Fruit fly (Drosophila melanogaster) whole organism, adult: ENCODE results near the gene hng2.

ENCODE experiments used
- CG11617 ChIP-seq: fragments of 200-800 bp; sonication (Bioruptor generic); optimal IDR thresholded peaks from 2 replicates; lab custom pipeline; 2017; ENCODE audit warnings: mild to moderate bottlenecking, missing biosample characterization, missing genetic modification reagents, missing genetic modification characterization
- CG12768 ChIP-seq: fragments of 200-800 bp; sonication (Bioruptor generic); optimal IDR thresholded peaks from 2 replicates; lab custom pipeline; 2017; ENCODE audit warnings: missing biosample characterization, missing genetic modification characterization, mild to moderate bottlenecking, moderate library complexity, missing genetic modification reagents
- CG14711 ChIP-seq: fragments of 200-800 bp; sonication (Bioruptor generic); optimal IDR thresholded peaks from 2 replicates; lab custom pipeline; 2018; ENCODE audit warnings: missing biosample characterization, mild to moderate bottlenecking, missing genetic modification characterization, moderate library complexity
- CG1620 ChIP-seq: fragments of 200-800 bp; sonication (Bioruptor generic); optimal IDR thresholded peaks from 2 replicates; lab custom pipeline; 2016; ENCODE audit warnings: missing biosample characterization, missing genetic modification characterization
- CG33017 ChIP-seq: fragments of 200-800 bp; sonication (Bioruptor generic); optimal IDR thresholded peaks from 2 replicates; lab custom pipeline; 2018; ENCODE audit warnings: missing biosample characterization, mild to moderate bottlenecking, missing genetic modification characterization, moderate library complexity
- CG5204 ChIP-seq: fragments of 200-800 bp; sonication (Bioruptor generic); optimal IDR thresholded peaks from 2 replicates; lab custom pipeline; 2016; ENCODE audit warnings: missing biosample characterization, missing genetic modification characterization
- CG7045 ChIP-seq: fragments of 200-800 bp; sonication (Bioruptor generic); optimal IDR thresholded peaks from 2 replicates; lab custom pipeline; 2017; ENCODE audit warnings: missing biosample characterization, mild to moderate bottlenecking, missing genetic modification characterization
- CG7101 ChIP-seq: fragments of 200-800 bp; sonication (Bioruptor generic); optimal IDR thresholded peaks from 2 replicates; lab custom pipeline; 2018; ENCODE audit warnings: missing biosample characterization, mild to moderate bottlenecking, missing genetic modification characterization, moderate library complexity
- Clk ChIP-seq: fragments of 200-800 bp; sonication (Bioruptor generic); optimal IDR thresholded peaks from 2 replicates; lab custom pipeline; 2017; ENCODE audit warnings: missing biosample characterization, missing genetic modification characterization
- Crg-1 ChIP-seq: fragments of 200-800 bp; sonication (Bioruptor generic); optimal IDR thresholded peaks from 2 replicates; lab custom pipeline; 2016; ENCODE audit warnings: missing biosample characterization, missing genetic modification characterization
- Hr96 ChIP-seq: fragments of 200-800 bp; sonication (Bioruptor generic); optimal IDR thresholded peaks from 2 replicates; lab custom pipeline; 2016; ENCODE audit warnings: missing biosample characterization, missing genetic modification characterization
- Mnt ChIP-seq: fragments of 200-800 bp; sonication (Bioruptor generic); optimal IDR thresholded peaks from 2 replicates; lab custom pipeline; 2016; ENCODE audit warnings: missing biosample characterization, mild to moderate bottlenecking, missing genetic modification characterization
- bab1 ChIP-seq: fragments of 200-800 bp; sonication (Bioruptor generic); optimal IDR thresholded peaks from 3 replicates; lab custom pipeline; 2019; ENCODE audit warnings: missing biosample characterization, mild to moderate bottlenecking, missing genetic modification characterization, moderate library complexity
- cic ChIP-seq: fragments of 200-800 bp; sonication (Bioruptor generic); optimal IDR thresholded peaks from 2 replicates; lab custom pipeline; 2017; ENCODE audit warnings: missing biosample characterization, mild to moderate bottlenecking, missing genetic modification characterization, moderate library complexity
- cnc ChIP-seq, 2 experiments: fragments of >200 bp; optimal IDR thresholded peaks; 2 replicates each; lab custom pipeline; 2017
- kay ChIP-seq: fragments of 200-800 bp; sonication (Bioruptor generic); peaks from one replicate; lab custom pipeline; 2016; ENCODE audit warnings: missing biosample characterization, missing genetic modification characterization, borderline replicate concordance
- ovo ChIP-seq: fragments of 200-800 bp; sonication (Bioruptor generic); optimal IDR thresholded peaks from 2 replicates; lab custom pipeline; 2016; ENCODE audit warnings: missing biosample characterization, missing genetic modification characterization
- pad ChIP-seq: fragments of 200-800 bp; sonication (Bioruptor generic); optimal IDR thresholded peaks from 3 replicates; lab custom pipeline; 2017; ENCODE audit warnings: missing biosample characterization, missing genetic modification characterization, mild to moderate bottlenecking, moderate library complexity, missing genetic modification reagents
- tj ChIP-seq: fragments of 200-800 bp; sonication (Bioruptor generic); optimal IDR thresholded peaks from 3 replicates; lab custom pipeline; 2017; ENCODE audit warnings: missing biosample characterization, mild to moderate bottlenecking, missing genetic modification characterization, moderate library complexity
- toe ChIP-seq: fragments of 200-800 bp; sonication (Bioruptor generic); optimal IDR thresholded peaks from 2 replicates; lab custom pipeline; 2016; ENCODE audit warnings: missing biosample characterization, missing genetic modification characterization

Gene hng2

DNA sequence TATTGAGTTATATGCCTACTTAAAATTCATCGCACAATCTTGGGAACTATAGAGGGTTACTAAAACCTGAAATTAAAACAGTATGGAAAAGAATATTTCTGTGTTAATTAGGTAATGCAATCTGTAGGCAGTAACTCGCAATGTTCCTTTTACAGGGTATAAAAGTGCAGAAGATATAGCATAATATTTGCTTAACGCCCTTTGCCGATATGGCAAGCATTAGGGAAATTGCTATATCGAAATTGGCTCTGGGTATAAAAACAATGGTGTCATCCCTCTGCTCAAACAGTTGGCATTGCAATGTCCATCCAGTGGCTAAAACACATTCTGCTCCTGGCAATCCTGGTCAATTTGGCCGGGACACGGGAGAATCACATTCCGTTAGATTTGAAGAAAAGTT, 11.7 kb upstream of the hng2 start, which contains the start of gene Ir85a:
Ir85a (plus strand) TSS at position 301 of the 400 bp plus-strand sequence.
- TF ChIP-seq CG5204 (no peak), bab1 (no peak), CG7045 (GFP tag; lab: Kevin White, UChicago) (no peak), CG1620 (GFP tag; lab: Kevin White, UChicago) (no peak), CG7101 (tag; lab: Kevin White, UChicago) (no peak), toe (GFP tag; lab: Kevin White, UChicago) (no peak)

DNA sequence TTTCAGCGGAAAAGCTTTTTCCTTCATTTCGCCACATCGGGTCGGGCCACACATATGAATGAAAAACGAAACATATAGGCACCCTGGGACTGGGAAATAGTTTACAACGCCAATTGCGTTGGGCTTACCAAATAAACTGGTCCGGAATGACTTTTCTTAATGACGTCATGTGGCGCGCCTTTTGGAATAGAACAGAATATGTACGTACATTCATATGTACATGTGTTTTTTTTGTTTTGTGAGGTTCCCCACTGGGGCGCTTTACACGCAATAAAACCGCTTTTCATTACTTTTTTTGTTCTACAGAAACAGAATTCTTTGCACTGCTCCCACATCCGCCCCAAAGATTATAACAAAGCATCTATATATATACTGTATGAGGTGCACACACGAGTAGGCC, 7.8 kb upstream of the hng2 start:
- TF ChIP-seq CG14711 (tag; lab: Kevin White, UChicago) (no peak), bab1 (no peak), CG1620 (GFP tag; lab: Kevin White, UChicago) (no peak), Hr96 (GFP tag; lab: Kevin White, UChicago) (no peak), kay (GFP tag; lab: Kevin White, UChicago) (no peak), Crg-1 (GFP tag; lab: Kevin White, UChicago) (no peak), cnc (optimal IDR thresholded peaks at IDR 0.05; lab: Kevin White, UChicago) (no peak), pad (GFP tag; lab: Kevin White, UChicago) (no peak), CG12768 (GFP tag; lab: Kevin White, UChicago) (no peak), Mnt (no peak), tj (GFP tag; lab: Kevin White, UChicago) (no peak), cic (GFP tag; lab: Kevin White, UChicago) (no peak), CG7101 (tag; lab: Kevin White, UChicago) (no peak)

DNA sequence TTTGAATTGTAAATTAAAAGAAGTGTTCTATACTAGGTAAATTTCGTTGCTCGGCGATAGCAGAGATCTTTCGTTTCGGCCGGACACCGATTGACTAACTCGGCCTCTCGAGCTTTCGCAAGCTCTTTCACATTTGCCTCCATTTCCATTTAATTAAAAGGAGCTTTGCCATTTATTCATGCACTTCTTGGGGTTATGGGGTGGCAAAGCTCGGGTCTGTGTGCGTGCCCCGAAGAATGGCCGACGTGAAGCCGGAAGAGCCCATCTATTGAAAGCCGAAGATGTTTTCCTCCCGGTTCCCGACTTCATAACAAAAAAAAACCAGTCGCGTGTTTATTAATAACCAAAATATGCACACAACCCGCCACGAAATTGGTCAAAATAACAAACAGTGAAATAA, 6.3 kb upstream of the hng2 start:
- TF ChIP-seq CG33017 (tag; lab: Kevin White, UChicago) (peak; percentile 2), Crg-1 (GFP tag; lab: Kevin White, UChicago) (no peak), CG12768 (GFP tag; lab: Kevin White, UChicago) (no peak), CG7101 (tag; lab: Kevin White, UChicago) (no peak), CG1620 (GFP tag; lab: Kevin White, UChicago) (no peak), kay (GFP tag; lab: Kevin White, UChicago) (no peak), bab1 (no peak), cnc (optimal IDR thresholded peaks at IDR 0.05; lab: Kevin White, UChicago) (no peak), tj (GFP tag; lab: Kevin White, UChicago) (no peak), pad (GFP tag; lab: Kevin White, UChicago) (no peak), CG5204 (no peak), CG11617 (no peak), cic (GFP tag; lab: Kevin White, UChicago) (peak; percentile 50), CG14711 (tag; lab: Kevin White, UChicago) (no peak), CG7045 (GFP tag; lab: Kevin White, UChicago) (no peak), toe (GFP tag; lab: Kevin White, UChicago) (no peak)

- TF ChIP-seq CG33017 (tag; lab: Kevin White, UChicago) (no peak), Mnt (peak; percentile 81), tj (GFP tag; lab: Kevin White, UChicago) (peak; percentile 5), CG7045 (GFP tag; lab: Kevin White, UChicago) (no peak), pad (GFP tag; lab: Kevin White, UChicago) (peak; percentile 11), bab1 (peak; percentile 48), CG11617 (peak; percentile 18), kay (GFP tag; lab: Kevin White, UChicago) (peak; percentile 99), CG7101 (tag; lab: Kevin White, UChicago) (no peak), Crg-1 (GFP tag; lab: Kevin White, UChicago) (peak; percentile 18), Hr96 (GFP tag; lab: Kevin White, UChicago) (no peak), cic (GFP tag; lab: Kevin White, UChicago) (no peak)
Observed at dm6 chr3R:8801126-8801762, 4.9 kb upstream of the hng2 start, which contains the start of the genes Pif1A, Pif1B and CCT7. Gene Pif1A (minus strand): TSS chr3R:8801176. Gene Pif1B (minus strand): TSS chr3R:8801176. Gene CCT7 (plus strand): TSS chr3R:8801564.

DNA sequence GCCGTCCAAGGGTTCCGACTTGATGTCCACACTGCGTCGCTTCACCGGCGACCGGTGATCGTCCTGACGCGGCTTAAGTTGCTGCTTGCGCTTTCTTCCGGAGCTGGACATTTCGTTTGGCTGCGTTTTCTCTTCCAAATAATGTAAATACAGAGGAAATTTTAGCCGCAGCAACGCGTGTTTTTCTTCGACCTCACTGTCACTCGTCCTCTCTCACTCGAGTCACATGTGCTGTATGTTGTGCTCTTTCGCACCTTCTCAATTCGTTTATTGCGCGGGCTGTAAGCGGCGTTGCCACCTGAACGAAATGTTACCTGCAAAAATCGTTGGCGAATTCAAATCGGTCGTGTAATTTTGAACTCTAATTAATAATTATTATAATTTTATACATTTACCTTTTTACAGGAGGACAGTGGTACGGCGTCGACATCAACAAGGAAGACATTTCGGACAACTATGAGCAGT, 702 bp upstream of the hng2 start, which contains the start of gene CG9839:
CG9839 (minus strand) TSS at position 415 of the 465 bp plus-strand sequence.
- TF ChIP-seq CG7045 (GFP tag; lab: Kevin White, UChicago) = no peak
- no peak for TF ChIP-seq CG1620 (GFP tag; lab: Kevin White, UChicago)
- no peak for TF ChIP-seq Crg-1 (GFP tag; lab: Kevin White, UChicago)
- TF ChIP-seq Mnt = peak; percentile 23
- TF ChIP-seq Clk (GFP tag; lab: Kevin White, UChicago) = no peak

- TF ChIP-seq cnc (optimal IDR thresholded peaks at IDR 0.05; lab: Kevin White, UChicago) = no peak
- TF ChIP-seq CG11617 = no peak
- no peak for TF ChIP-seq CG12768 (GFP tag; lab: Kevin White, UChicago)
- no peak for TF ChIP-seq Crg-1 (GFP tag; lab: Kevin White, UChicago)
- TF ChIP-seq CG14711 (tag; lab: Kevin White, UChicago) = no peak
- TF ChIP-seq kay (GFP tag; lab: Kevin White, UChicago) = no peak
- TF ChIP-seq bab1 = no peak
- no peak for TF ChIP-seq Clk (GFP tag; lab: Kevin White, UChicago)
- no peak for TF ChIP-seq CG5204
- TF ChIP-seq CG1620 (GFP tag; lab: Kevin White, UChicago) = no peak
- TF ChIP-seq tj (GFP tag; lab: Kevin White, UChicago) = no peak
- TF ChIP-seq CG7045 (GFP tag; lab: Kevin White, UChicago) = no peak
- no peak for TF ChIP-seq ovo (GFP tag; lab: Kevin White, UChicago)
- TF ChIP-seq Mnt = no peak
- TF ChIP-seq Hr96 (GFP tag; lab: Kevin White, UChicago) = no peak
- no peak for TF ChIP-seq pad (GFP tag; lab: Kevin White, UChicago)
- no peak for TF ChIP-seq cic (GFP tag; lab: Kevin White, UChicago)
- TF ChIP-seq CG33017 (tag; lab: Kevin White, UChicago) = no peak
- no peak for TF ChIP-seq CG7101 (tag; lab: Kevin White, UChicago)
- TF ChIP-seq toe (GFP tag; lab: Kevin White, UChicago) = no peak
Observed at dm6 chr3R:8806638-8807037, 516 bp downstream of the hng2 start.
